Fruit fly (Drosophila melanogaster) whole organism, embryonic: ENCODE measurements around the gene CG42764.

Experiments used
- Atf6 ChIP-seq: fragments of 200-800 bp; sonication (Bioruptor generic); IDR thresholded peaks from 2 replicates; pipeline ENCODE4 v1.3.6; 2022; ENCODE audit warnings: missing biosample characterization, missing genetic modification characterization
- CG1024 ChIP-seq: fragments of 200-800 bp; sonication (Bioruptor generic); IDR thresholded peaks from 2 replicates; pipeline ENCODE4 v1.3.6; 2022; ENCODE audit warnings: missing biosample characterization, missing genetic modification characterization
- CG10565 ChIP-seq: fragments of 200-800 bp; sonication (Bioruptor generic); optimal IDR thresholded peaks from 3 replicates; lab custom pipeline; 2016; ENCODE audit warnings: missing biosample characterization, mild to moderate bottlenecking, missing genetic modification characterization
- CG10959 ChIP-seq: fragments of 200-800 bp; sonication (Bioruptor generic); IDR thresholded peaks from 2 replicates; pipeline ENCODE4 v1.3.6; 2022; ENCODE audit warnings: missing biosample characterization, missing genetic modification characterization
- CG11504 ChIP-seq: fragments of 200-800 bp; sonication (Bioruptor generic); optimal IDR thresholded peaks from 3 replicates; lab custom pipeline; 2019; ENCODE audit warnings: missing biosample characterization, mild to moderate bottlenecking, missing genetic modification characterization, moderate library complexity
- CG12071 ChIP-seq: fragments of 200-800 bp; sonication (Bioruptor generic); optimal IDR thresholded peaks from 3 replicates; lab custom pipeline; 2018; ENCODE audit warnings: missing biosample characterization, mild to moderate bottlenecking, missing genetic modification characterization
- CG17802 ChIP-seq: fragments of 200-800 bp; sonication (Bioruptor generic); optimal IDR thresholded peaks from 2 replicates; lab custom pipeline; 2018; ENCODE audit warnings: missing biosample characterization, mild to moderate bottlenecking, missing genetic modification characterization, moderate library complexity
- CG2875 ChIP-seq: fragments of 200-800 bp; sonication (Bioruptor generic); optimal IDR thresholded peaks from 2 replicates; lab custom pipeline; 2017; ENCODE audit warnings: missing biosample characterization, mild to moderate bottlenecking, missing genetic modification characterization, missing genetic modification reagents
- CG2889 ChIP-seq: fragments of 200-800 bp; sonication (Bioruptor generic); IDR thresholded peaks from 3 replicates; pipeline ENCODE4 v1.3.6; 2022; ENCODE audit warnings: missing biosample characterization, missing genetic modification characterization
- CG31441 ChIP-seq: fragments of 200-800 bp; sonication (Bioruptor generic); IDR thresholded peaks from 2 replicates; pipeline ENCODE4 v1.3.6; 2022; ENCODE audit warnings: missing biosample characterization, missing genetic modification characterization
- CG42726 ChIP-seq: fragments of 200-800 bp; sonication (Bioruptor generic); IDR thresholded peaks from 2 replicates; pipeline ENCODE4 v1.3.6; 2022; ENCODE audit warnings: missing biosample characterization, missing genetic modification characterization; ENCODE audit not compliant: partially characterized antibody
- CG4404 ChIP-seq: fragments of 200-800 bp; sonication (Bioruptor generic); IDR thresholded peaks from 2 replicates; pipeline ENCODE4 v1.3.6; 2022; ENCODE audit warnings: missing biosample characterization, missing genetic modification characterization
- CG5245 ChIP-seq: fragments of 200-800 bp; sonication (Bioruptor generic); optimal IDR thresholded peaks from 3 replicates; lab custom pipeline; 2016; ENCODE audit warnings: missing biosample characterization, missing genetic modification characterization
- CG6254 ChIP-seq: fragments of 200-800 bp; sonication (Bioruptor generic); optimal IDR thresholded peaks from 3 replicates; lab custom pipeline; 2017; ENCODE audit warnings: mild to moderate bottlenecking, missing biosample characterization, missing genetic modification reagents, missing genetic modification characterization
- CG7556 ChIP-seq: fragments of 200-800 bp; sonication (Bioruptor generic); optimal IDR thresholded peaks from 2 replicates; lab custom pipeline; 2017; ENCODE audit warnings: missing biosample characterization, mild to moderate bottlenecking, missing genetic modification characterization
- CG7928 ChIP-seq: fragments of 200-800 bp; sonication (Bioruptor generic); optimal IDR thresholded peaks from 2 replicates; lab custom pipeline; 2017; ENCODE audit warnings: missing biosample characterization, mild to moderate bottlenecking, missing genetic modification characterization
- CG8359 ChIP-seq: fragments of 200-800 bp; sonication (Bioruptor generic); optimal IDR thresholded peaks from 2 replicates; lab custom pipeline; 2017; ENCODE audit warnings: missing biosample characterization, mild to moderate bottlenecking, missing genetic modification characterization, borderline replicate concordance
- CG9797 ChIP-seq: fragments of 200-800 bp; sonication (Bioruptor generic); optimal IDR thresholded peaks from 3 replicates; lab custom pipeline; 2018; ENCODE audit warnings: missing biosample characterization, mild to moderate bottlenecking, missing genetic modification characterization
- CkIIα-i1 ChIP-seq: fragments of 200-800 bp; sonication (Bioruptor generic); IDR thresholded peaks from 2 replicates; pipeline ENCODE4 v1.3.6; 2022; ENCODE audit warnings: missing biosample characterization, missing genetic modification characterization
- Dbx ChIP-seq: fragments of 200-800 bp; sonication (Bioruptor generic); IDR thresholded peaks from 3 replicates; pipeline ENCODE4 v1.3.6; 2022; ENCODE audit warnings: missing biosample characterization, missing genetic modification characterization
- Eip74EF ChIP-seq, 2 experiments: fragments of 200-800 bp in 1 of 2; fragments of >200 bp in 1 of 2; sonication (Bioruptor generic) in 1 of 2; optimal IDR thresholded peaks; 2 replicates each; lab custom pipeline; 2017 to 2019; ENCODE audit warnings: missing biosample characterization in 2 of 2, missing genetic modification characterization in 2 of 2, mild to moderate bottlenecking in 1 of 2, moderate library complexity in 1 of 2
- Fer2 ChIP-seq: fragments of 200-800 bp; sonication (Bioruptor generic); optimal IDR thresholded peaks from 2 replicates; lab custom pipeline; 2018; ENCODE audit warnings: missing biosample characterization, mild to moderate bottlenecking, missing genetic modification characterization, moderate library complexity
- HLH54F ChIP-seq: fragments of 200-800 bp; sonication (Bioruptor generic); optimal IDR thresholded peaks from 3 replicates; lab custom pipeline; 2016; ENCODE audit warnings: missing biosample characterization, missing genetic modification characterization
- Jarid2 ChIP-seq: fragments of 200-800 bp; sonication (Bioruptor generic); optimal IDR thresholded peaks from 3 replicates; lab custom pipeline; 2017; ENCODE audit warnings: mild to moderate bottlenecking, missing biosample characterization, missing genetic modification reagents, missing genetic modification characterization
- NfI ChIP-seq: fragments of 200-800 bp; sonication (Bioruptor generic); optimal IDR thresholded peaks from 3 replicates; lab custom pipeline; 2018; ENCODE audit warnings: missing biosample characterization, mild to moderate bottlenecking, missing genetic modification characterization, moderate library complexity
- Rx ChIP-seq: fragments of 200-800 bp; sonication (Bioruptor generic); IDR thresholded peaks from 2 replicates; pipeline ENCODE4 v1.3.6; 2022; ENCODE audit warnings: missing biosample characterization, missing genetic modification characterization
- Sox100B ChIP-seq: fragments of 200-800 bp; sonication (Bioruptor generic); optimal IDR thresholded peaks from 3 replicates; lab custom pipeline; 2018; ENCODE audit warnings: missing biosample characterization, mild to moderate bottlenecking, missing genetic modification characterization
- Stat92E ChIP-seq, 3 experiments: fragments of >200 bp in 2 of 3; fragments of 200-800 bp in 1 of 3; sonication (Bioruptor generic) in 1 of 3; optimal IDR thresholded peaks; 2 replicates each; lab custom pipeline; 2017 to 2019; ENCODE audit warnings: missing biosample characterization in 3 of 3, missing genetic modification characterization in 3 of 3, mild to moderate bottlenecking in 1 of 3, moderate library complexity in 1 of 3
- bsh ChIP-seq, 2 experiments: fragments of 200-800 bp; sonication (Bioruptor generic); optimal IDR thresholded peaks; 2 replicates each; lab custom pipeline; 2017 to 2018; ENCODE audit warnings: mild to moderate bottlenecking in 2 of 2, missing biosample characterization in 2 of 2, missing genetic modification characterization in 2 of 2, moderate library complexity in 1 of 2
- cg ChIP-seq: fragments of 200-800 bp; sonication (Bioruptor generic); optimal IDR thresholded peaks from 3 replicates; lab custom pipeline; 2019; ENCODE audit warnings: missing biosample characterization, mild to moderate bottlenecking, missing genetic modification characterization, moderate library complexity
- ewg ChIP-seq: fragments of 200-800 bp; sonication (Bioruptor generic); optimal IDR thresholded peaks from 3 replicates; lab custom pipeline; 2017; ENCODE audit warnings: mild to moderate bottlenecking, missing biosample characterization, missing genetic modification reagents, missing genetic modification characterization
- exex ChIP-seq: fragments of 200-800 bp; sonication (Bioruptor generic); optimal IDR thresholded peaks from 4 replicates; lab custom pipeline; 2018; ENCODE audit warnings: missing biosample characterization, mild to moderate bottlenecking, missing genetic modification characterization, moderate library complexity
- fd64A ChIP-seq: fragments of 200-800 bp; sonication (Bioruptor generic); optimal IDR thresholded peaks from 3 replicates; lab custom pipeline; 2018; ENCODE audit warnings: missing biosample characterization, mild to moderate bottlenecking, missing genetic modification characterization
- ftz-f1 ChIP-seq: fragments of 200-800 bp; sonication (Bioruptor generic); optimal IDR thresholded peaks from 2 replicates; lab custom pipeline; 2016; ENCODE audit warnings: missing biosample characterization, missing genetic modification characterization
- gro ChIP-seq: fragments of 200-800 bp; sonication (Bioruptor generic); optimal IDR thresholded peaks from 2 replicates; lab custom pipeline; 2016; ENCODE audit warnings: missing biosample characterization, missing genetic modification characterization
- h ChIP-seq: fragments of >200 bp; optimal IDR thresholded peaks from 2 replicates; lab custom pipeline; 2017
- hbn ChIP-seq: fragments of 200-800 bp; sonication (Bioruptor generic); IDR thresholded peaks from 2 replicates; pipeline ENCODE4 v1.3.6; 2022; ENCODE audit warnings: missing biosample characterization, missing genetic modification characterization; ENCODE audit not compliant: partially characterized antibody
- insv ChIP-seq, 2 experiments: fragments of 200-800 bp; sonication (Bioruptor generic); optimal IDR thresholded peaks; 3 replicates each; lab custom pipeline; 2016 to 2018; ENCODE audit warnings: missing biosample characterization in 2 of 2, missing genetic modification characterization in 2 of 2
- kah ChIP-seq: fragments of 200-800 bp; sonication (Bioruptor generic); optimal IDR thresholded peaks from 2 replicates; lab custom pipeline; 2018; ENCODE audit warnings: missing biosample characterization, mild to moderate bottlenecking, missing genetic modification characterization
- ken ChIP-seq: fragments of 200-800 bp; sonication (Bioruptor generic); IDR thresholded peaks from 3 replicates; pipeline ENCODE4 v1.3.6; 2022; ENCODE audit warnings: missing biosample characterization, missing genetic modification characterization
- lab ChIP-seq: fragments of 200-800 bp; sonication (Bioruptor generic); optimal IDR thresholded peaks from 3 replicates; lab custom pipeline; 2017; ENCODE audit warnings: missing biosample characterization, missing genetic modification characterization, mild to moderate bottlenecking, moderate library complexity, missing genetic modification reagents
- lola ChIP-seq, 3 experiments: fragments of >200 bp in 2 of 3; fragments of 200-800 bp in 1 of 3; sonication (Bioruptor generic) in 1 of 3; optimal IDR thresholded peaks; 2 replicates each; lab custom pipeline; 2017 to 2019; ENCODE audit warnings: missing biosample characterization in 3 of 3, missing genetic modification characterization in 3 of 3, mild to moderate bottlenecking in 1 of 3, moderate library complexity in 1 of 3
- nom ChIP-seq: fragments of 200-800 bp; sonication (Bioruptor generic); optimal IDR thresholded peaks from 2 replicates; lab custom pipeline; 2017; ENCODE audit warnings: missing biosample characterization, missing genetic modification characterization, mild to moderate bottlenecking, moderate library complexity, missing genetic modification reagents
- pan ChIP-seq, 4 experiments: fragments of >200 bp in 3 of 4; fragments of 200-800 bp in 1 of 4; sonication (Bioruptor generic) in 1 of 4; optimal IDR thresholded peaks in 3 of 4; IDR thresholded peaks in 1 of 4; 2 replicates each; pipeline versions ENCODE4 v1.3.6 to Lab custom; 2017 to 2022; ENCODE audit warnings: missing biosample characterization in 2 of 4, missing genetic modification characterization in 2 of 4, mixed read lengths in 1 of 4
- pros ChIP-seq: fragments of 200-800 bp; sonication (Bioruptor generic); optimal IDR thresholded peaks from 3 replicates; lab custom pipeline; 2019; ENCODE audit warnings: missing biosample characterization, mild to moderate bottlenecking, missing genetic modification characterization, moderate library complexity
- pzg ChIP-seq: fragments of 200-800 bp; sonication (Bioruptor generic); optimal IDR thresholded peaks from 3 replicates; lab custom pipeline; 2018; ENCODE audit warnings: missing biosample characterization, mild to moderate bottlenecking, missing genetic modification characterization, moderate library complexity
- unpg ChIP-seq: fragments of 200-800 bp; sonication (Bioruptor generic); optimal IDR thresholded peaks from 3 replicates; lab custom pipeline; 2018; ENCODE audit warnings: missing biosample characterization, mild to moderate bottlenecking, missing genetic modification characterization, moderate library complexity

Gene CG42764

dm6 chr3L:20508136-20508635, 42.3 kb upstream of the CG42764 start (continued):
- TF ChIP-seq fd64A (GFP tag; lab: Kevin White, UChicago) (peak; percentile 58), ewg (peak; percentile 75), Stat92E (GFP tag; optimal IDR thresholded peaks at IDR 0.05; lab: Kevin White, UChicago) (no peak), insv (GFP tag; optimal IDR thresholded peaks at IDR 0.05; lab: Kevin White, UChicago) (peak in 1 of 2 experiments; percentile 56), hbn (GFP tag; lab: Robert Waterston, UW) (peak; percentile 42; the same call in 1 of the 2 replicates), CG31441 (peak; percentile 87), CG11504 (peak; percentile 93), Eip74EF (GFP tag; optimal IDR thresholded peaks at IDR 0.05; lab: Kevin White, UChicago) (peak in 1 of 2 experiments; percentile 85), nom (GFP tag; lab: Kevin White, UChicago) (peak; percentile 85), pros (GFP tag; lab: Kevin White, UChicago) (peak; percentile 54), CG5245 (GFP tag; lab: Kevin White, UChicago) (peak; percentile 91), CG4404 (peak; percentile 96), Rx (GFP tag; lab: Robert Waterston, UW) (peak; percentile 74), pzg (GFP tag; lab: Kevin White, UChicago) (peak; percentile 25), CG12071 (GFP tag; lab: Kevin White, UChicago) (peak; percentile 81), CG9797 (GFP tag; lab: Kevin White, UChicago) (peak; percentile 2), CG10959 (GFP tag; lab: Robert Waterston, UW) (peak; percentile 83), kah (GFP tag; lab: Kevin White, UChicago) (peak; percentile 63), bsh (GFP tag; optimal IDR thresholded peaks at IDR 0.05; lab: Kevin White, UChicago) (peak; percentile 71 to 86), HLH54F (GFP tag; lab: Kevin White, UChicago) (peak; percentile 96), CG17802 (tag; lab: Kevin White, UChicago) (peak; percentile 64), Atf6 (GFP tag; lab: Robert Waterston, UW) (peak; percentile 95), pan (optimal IDR thresholded peaks at IDR 0.05; lab: Kevin White, UChicago) (no peak), pan (GFP tag; optimal IDR thresholded peaks at IDR 0.05 in 1 of 2, IDR thresholded peaks at IDR 0.05 in 1 of 2) (peak in 1 of 2 experiments; percentile 89), CG42726 (no peak; the same call in 1 of the 2 replicates), h (lab: Kevin White, UChicago) (no peak), CG7556 (GFP tag; lab: Kevin White, UChicago) (peak; percentile 93), CG2889 (peak; percentile 85), gro (GFP tag; lab: Kevin White, UChicago) (peak; percentile 94), CG10565 (GFP tag; lab: Kevin White, UChicago) (peak; percentile 18), CG7928 (GFP tag; lab: Kevin White, UChicago) (peak; percentile 74), Sox100B (GFP tag; lab: Kevin White, UChicago) (peak; percentile 88), exex (tag; lab: Kevin White, UChicago) (peak; percentile 88), ken (GFP tag; lab: Robert Waterston, UW) (peak; percentile 81), Jarid2 (GFP tag; lab: Kevin White, UChicago) (peak; percentile 74), lola (GFP tag; optimal IDR thresholded peaks at IDR 0.05; lab: Kevin White, UChicago) (peak in 1 of 3 experiments; percentile 72), unpg (peak; percentile 88), CG2875 (GFP tag; lab: Kevin White, UChicago) (peak; percentile 69), CG6254 (GFP tag; lab: Kevin White, UChicago) (peak; percentile 74), CkIIα-i1 (peak; percentile 54; the same call in 1 of the 2 replicates), Dbx (GFP tag; lab: Robert Waterston, UW) (peak; percentile 98), CG1024 (GFP tag; lab: Robert Waterston, UW) (peak; percentile 67), NfI (GFP tag; lab: Kevin White, UChicago) (peak; percentile 92), lab (peak; percentile 98), ftz-f1 (GFP tag; lab: Kevin White, UChicago) (peak; percentile 60), Fer2 (tag; lab: Kevin White, UChicago) (peak; percentile 93), cg (GFP tag; lab: Kevin White, UChicago) (no peak), CG8359 (GFP tag; lab: Kevin White, UChicago) (peak; percentile 84)
